Worm (Caenorhabditis elegans) whole organism, early embryonic: ENCODE measurements around the gene T16G1.3.

Experiments used
- B0310.2 ChIP-seq: sonication (generic microtip); optimal IDR thresholded peaks from 2 replicates; lab custom pipeline; 2016; ENCODE audit warnings: mild to moderate bottlenecking, missing genetic modification characterization, missing compliant biosample characterization
- ama-1 ChIP-seq: fragments of 150-350 bp; optimal IDR thresholded peaks from 2 replicates; lab custom pipeline; 2014
- ceh-36 ChIP-seq: sonication (generic microtip); optimal IDR thresholded peaks from 2 replicates; lab custom pipeline; 2016; ENCODE audit warnings: missing genetic modification characterization, inconsistent platforms, missing compliant biosample characterization
- ets-7 ChIP-seq: sonication (generic microtip); optimal IDR thresholded peaks from 2 replicates; lab custom pipeline; 2016; ENCODE audit warnings: missing genotype, missing genetic modification characterization, missing compliant biosample characterization
- flt-1 ChIP-seq: fragments of 200-800 bp; sonication (Bioruptor generic); IDR thresholded peaks from 2 replicates; pipeline ENCODE4 v1.3.6; 2022; ENCODE audit warnings: missing genetic modification characterization, missing compliant biosample characterization
- hmbx-1 ChIP-seq: sonication (generic microtip); optimal IDR thresholded peaks from 2 replicates; lab custom pipeline; 2016; ENCODE audit warnings: mild to moderate bottlenecking, missing genetic modification characterization, missing compliant biosample characterization
- hmg-4 ChIP-seq: fragments of 200-800 bp; sonication (Bioruptor generic); optimal IDR thresholded peaks from 2 replicates; lab custom pipeline; 2018; ENCODE audit warnings: mild to moderate bottlenecking, missing genetic modification characterization, missing compliant biosample characterization
- hnd-1 ChIP-seq: sonication (generic microtip); optimal IDR thresholded peaks from 2 replicates; lab custom pipeline; 2016; ENCODE audit warnings: missing genetic modification characterization, missing compliant biosample characterization
- pes-1 ChIP-seq: fragments of 200-800 bp; sonication (Bioruptor generic); IDR thresholded peaks from 2 replicates; pipeline ENCODE4 v1.3.6; 2022; ENCODE audit warnings: missing genetic modification reagents, missing genetic modification characterization, missing compliant biosample characterization
- sea-1 ChIP-seq: fragments of 200-800 bp; sonication (Bioruptor generic); conservative IDR thresholded peaks from 2 replicates; pipeline ENCODE4 v1.3.6; 2022; ENCODE audit warnings: missing genetic modification characterization, missing compliant biosample characterization
- tbx-11 ChIP-seq: fragments of 200-800 bp; sonication (Bioruptor generic); IDR thresholded peaks from 2 replicates; pipeline ENCODE4 v1.3.6; 2022; ENCODE audit warnings: missing genetic modification characterization, missing compliant biosample characterization
- tbx-37 ChIP-seq: fragments of 200-800 bp; sonication (Bioruptor generic); conservative IDR thresholded peaks from 2 replicates; pipeline ENCODE4 v1.3.6; 2022; ENCODE audit warnings: missing genetic modification reagents, missing genetic modification characterization, missing compliant biosample characterization

ce11 chrV:12928929-12929532 is 15.1 kb downstream of the T16G1.3 start, which contains the start of gene T16G1.2:
- TF ChIP-seq ama-1 (no peak), B0310.2 (tag; lab: Kevin White, UChicago) (no peak), ets-7 (no peak), hmbx-1 (tag; lab: Kevin White, UChicago) (no peak), tbx-11 (GFP tag; lab: Robert Waterston, UW) (no peak), pes-1 (no peak), hmg-4 (no peak), tbx-37 (GFP tag; lab: Robert Waterston, UW) (no peak), ceh-36 (tag; lab: Kevin White, UChicago) (no peak), sea-1 (no peak), flt-1 (GFP tag; lab: Robert Waterston, UW) (no peak), hnd-1 (tag; lab: Kevin White, UChicago) (no peak)
